Worm (Caenorhabditis elegans) whole organism, late embryonic: Measurements from ENCODE around the gene Y54F10AM.6.

Experiments
- C08G9.2 ChIP-seq: sonication (generic microtip); optimal IDR thresholded peaks from 2 replicates; lab custom pipeline; 2016; ENCODE audit warnings: mild to moderate bottlenecking, missing genetic modification characterization, moderate library complexity, missing compliant biosample characterization
- K09A11.1 ChIP-seq: sonication (generic microtip); optimal IDR thresholded peaks from 2 replicates; lab custom pipeline; 2017; ENCODE audit warnings: antibody characterized with exemption, mild to moderate bottlenecking, missing genetic modification characterization, missing compliant biosample characterization; ENCODE audit not compliant: insufficient read depth
- T23F11.4 ChIP-seq: fragments of 200-800 bp; sonication (Bioruptor generic); optimal IDR thresholded peaks from 2 replicates; lab custom pipeline; 2018; ENCODE audit warnings: mild to moderate bottlenecking, missing genetic modification characterization, missing compliant biosample characterization
- ama-1 ChIP-seq: fragments of 150-350 bp; optimal IDR thresholded peaks from 2 replicates; lab custom pipeline; 2014
- ceh-18 ChIP-seq: sonication (generic microtip); optimal IDR thresholded peaks from 2 replicates; lab custom pipeline; 2016; ENCODE audit warnings: missing genetic modification characterization, missing compliant biosample characterization
- ceh-2 ChIP-seq: sonication (generic microtip); optimal IDR thresholded peaks from 2 replicates; lab custom pipeline; 2016; ENCODE audit warnings: missing genotype, missing genetic modification characterization, missing compliant biosample characterization
- ceh-22 ChIP-seq: sonication (generic microtip); optimal IDR thresholded peaks from 2 replicates; lab custom pipeline; 2017; ENCODE audit warnings: missing biosample characterization, missing genetic modification characterization
- ceh-24 ChIP-seq: sonication (generic microtip); optimal IDR thresholded peaks from 2 replicates; lab custom pipeline; 2016; ENCODE audit warnings: mild to moderate bottlenecking, missing genetic modification characterization, missing compliant biosample characterization
- ceh-31 ChIP-seq: sonication (generic microtip); optimal IDR thresholded peaks from 2 replicates; lab custom pipeline; 2016; ENCODE audit warnings: missing genetic modification characterization, missing compliant biosample characterization
- ceh-34 ChIP-seq: sonication (generic microtip); optimal IDR thresholded peaks from 2 replicates; lab custom pipeline; 2016; ENCODE audit warnings: mild to moderate bottlenecking, missing genetic modification characterization, missing compliant biosample characterization
- ceh-45 ChIP-seq: fragments of 200-800 bp; sonication (Bioruptor generic); IDR thresholded peaks from 2 replicates; pipeline ENCODE4 v1.3.6; 2022; ENCODE audit warnings: missing genetic modification reagents, missing genetic modification characterization, missing compliant biosample characterization
- ceh-48 ChIP-seq: sonication (generic microtip); optimal IDR thresholded peaks from 2 replicates; lab custom pipeline; 2016; ENCODE audit warnings: missing genetic modification characterization, inconsistent platforms, missing compliant biosample characterization
- ceh-6 ChIP-seq: fragments of 200-800 bp; sonication (Bioruptor generic); optimal IDR thresholded peaks from 2 replicates; lab custom pipeline; 2018; ENCODE audit warnings: mild to moderate bottlenecking, missing genetic modification characterization, missing compliant biosample characterization
- dve-1 ChIP-seq: sonication (generic microtip); optimal IDR thresholded peaks from 2 replicates; lab custom pipeline; 2017; ENCODE audit warnings: antibody characterized with exemption, mild to moderate bottlenecking, missing genetic modification characterization, missing compliant biosample characterization
- elt-2 ChIP-seq: sonication (generic microtip); optimal IDR thresholded peaks from 2 replicates; lab custom pipeline; 2016; ENCODE audit warnings: missing genetic modification reagents, missing genetic modification characterization, missing compliant biosample characterization
- elt-4 ChIP-seq: sonication (generic microtip); optimal IDR thresholded peaks from 2 replicates; lab custom pipeline; 2016; ENCODE audit warnings: missing genetic modification characterization, missing compliant biosample characterization
- fax-1 ChIP-seq: sonication (generic microtip); optimal IDR thresholded peaks from 2 replicates; lab custom pipeline; 2016; ENCODE audit warnings: missing genotype, missing genetic modification characterization, missing compliant biosample characterization
- fkh-10 ChIP-seq: fragments of 150-350 bp; optimal IDR thresholded peaks from 2 replicates; lab custom pipeline; 2014; ENCODE audit warnings: missing biosample characterization, missing genetic modification reagents, missing genetic modification characterization
- fkh-6 ChIP-seq: sonication (generic microtip); optimal IDR thresholded peaks from 2 replicates; lab custom pipeline; 2016; ENCODE audit warnings: missing genetic modification characterization, missing compliant biosample characterization
- hlh-30 ChIP-seq: sonication (generic microtip); optimal IDR thresholded peaks from 2 replicates; lab custom pipeline; 2017; ENCODE audit warnings: antibody characterized with exemption, missing genetic modification characterization, missing compliant biosample characterization; ENCODE audit not compliant: insufficient read depth
- hlh-6 ChIP-seq: sonication (generic microtip); optimal IDR thresholded peaks from 2 replicates; lab custom pipeline; 2016; ENCODE audit warnings: missing genotype, missing genetic modification characterization, missing compliant biosample characterization
- lim-6 ChIP-seq: sonication (generic microtip); optimal IDR thresholded peaks from 2 replicates; lab custom pipeline; 2016; ENCODE audit warnings: missing genetic modification characterization, missing compliant biosample characterization
- mec-3 ChIP-seq: sonication (generic microtip); optimal IDR thresholded peaks from 2 replicates; lab custom pipeline; 2016; ENCODE audit warnings: borderline replicate concordance, missing genetic modification characterization, missing compliant biosample characterization
- nfya-1 ChIP-seq: sonication (generic microtip); optimal IDR thresholded peaks from 2 replicates; lab custom pipeline; 2017; ENCODE audit warnings: missing genetic modification characterization, mild to moderate bottlenecking, missing compliant biosample characterization, antibody characterized with exemption, moderate library complexity
- nhr-232 ChIP-seq: sonication (generic microtip); optimal IDR thresholded peaks from 2 replicates; lab custom pipeline; 2016; ENCODE audit warnings: missing genetic modification characterization, missing compliant biosample characterization
- npax-4 ChIP-seq: sonication (generic microtip); optimal IDR thresholded peaks from 2 replicates; lab custom pipeline; 2016; ENCODE audit warnings: missing genetic modification characterization, missing compliant biosample characterization
- odd-2 ChIP-seq: sonication (generic microtip); optimal IDR thresholded peaks from 2 replicates; lab custom pipeline; 2017; ENCODE audit warnings: antibody characterized with exemption, mild to moderate bottlenecking, missing genetic modification characterization, missing compliant biosample characterization
- pat-9 ChIP-seq: fragments of 200-800 bp; sonication (Bioruptor generic); optimal IDR thresholded peaks from 2 replicates; lab custom pipeline; 2018; ENCODE audit warnings: mild to moderate bottlenecking, missing genetic modification characterization, moderate library complexity, missing compliant biosample characterization
- pax-1 ChIP-seq: fragments of 150-350 bp; optimal IDR thresholded peaks from 2 replicates; lab custom pipeline; 2014; ENCODE audit warnings: missing biosample characterization, missing genetic modification characterization
- pha-2 ChIP-seq: sonication (generic microtip); optimal IDR thresholded peaks from 2 replicates; lab custom pipeline; 2017; ENCODE audit warnings: mild to moderate bottlenecking, missing genetic modification characterization, missing compliant biosample characterization
- pha-4 ChIP-seq: fragments of 150-350 bp; optimal IDR thresholded peaks from 2 replicates; lab custom pipeline; 2018; ENCODE audit warnings: missing biosample characterization, missing genetic modification reagents, missing genetic modification characterization
- pqm-1 ChIP-seq: sonication (generic microtip); optimal IDR thresholded peaks from 2 replicates; lab custom pipeline; 2016; ENCODE audit warnings: missing genetic modification characterization, missing compliant biosample characterization
- pros-1 ChIP-seq: fragments of 150-350 bp; optimal IDR thresholded peaks from 2 replicates; lab custom pipeline; 2014; ENCODE audit warnings: missing biosample characterization, missing genetic modification reagents, missing genetic modification characterization
- ref-2 ChIP-seq: sonication (generic microtip); optimal IDR thresholded peaks from 2 replicates; lab custom pipeline; 2016; ENCODE audit warnings: missing genetic modification characterization, missing compliant biosample characterization
- sdc-2 ChIP-seq: sonication (generic microtip); optimal IDR thresholded peaks from 2 replicates; lab custom pipeline; 2016; ENCODE audit warnings: missing genotype, missing genetic modification characterization, missing compliant biosample characterization
- sox-2 ChIP-seq: fragments of 200-800 bp; sonication (Bioruptor generic); IDR thresholded peaks from 2 replicates; pipeline ENCODE4 v1.3.6; 2022; ENCODE audit warnings: missing genetic modification reagents, missing genetic modification characterization, missing compliant biosample characterization
- syd-9 ChIP-seq: sonication (generic microtip); optimal IDR thresholded peaks from 2 replicates; lab custom pipeline; 2016; ENCODE audit warnings: mild to moderate bottlenecking, missing genetic modification characterization, moderate library complexity, missing compliant biosample characterization
- tbx-2 ChIP-seq: sonication (generic microtip); optimal IDR thresholded peaks from 2 replicates; lab custom pipeline; 2016; ENCODE audit warnings: missing genetic modification characterization, missing compliant biosample characterization
- tbx-7 ChIP-seq: sonication (generic microtip); optimal IDR thresholded peaks from 2 replicates; lab custom pipeline; 2016; ENCODE audit warnings: missing genotype, missing genetic modification characterization, missing compliant biosample characterization
- unc-42 ChIP-seq: sonication (generic microtip); optimal IDR thresholded peaks from 2 replicates; lab custom pipeline; 2016; ENCODE audit warnings: missing genotype, missing genetic modification characterization, missing compliant biosample characterization
- unc-86 ChIP-seq: sonication (generic microtip); optimal IDR thresholded peaks from 2 replicates; lab custom pipeline; 2016; ENCODE audit warnings: missing genetic modification characterization, missing compliant biosample characterization

Y54F10AM.6 gene

ce11 chrIII:2508518-2508917 lies at the start of gene Y54F10AM.6:
Gene Y54F10AM.6, plus strand, starts transcription at chrIII:2508818.
- no peak for TF ChIP-seq pat-9 (tag; lab: Kevin White, UChicago)
- TF ChIP-seq pros-1 = no peak
- TF ChIP-seq fkh-6 = no peak
- no peak for TF ChIP-seq ceh-2 (tag; lab: Kevin White, UChicago)
- no peak for TF ChIP-seq pha-2
- TF ChIP-seq tbx-7 (tag; lab: Kevin White, UChicago) = no peak
- TF ChIP-seq fkh-10 (GFP tag; lab: Kevin White, UChicago) = no peak
- no peak for TF ChIP-seq ceh-31 (tag; lab: Kevin White, UChicago)
- TF ChIP-seq pax-1 = no peak
- TF ChIP-seq nfya-1 (tag; lab: Kevin White, UChicago) = no peak
- no peak for TF ChIP-seq hlh-6 (tag; lab: Kevin White, UChicago)
- no peak for TF ChIP-seq ceh-24 (tag; lab: Kevin White, UChicago)
- TF ChIP-seq ref-2 (tag; lab: Kevin White, UChicago) = no peak
- TF ChIP-seq unc-86 (tag; lab: Kevin White, UChicago) = no peak
- TF ChIP-seq lim-6 = no peak
- TF ChIP-seq ceh-45 (GFP tag; lab: Robert Waterston, UW) = no peak
- no peak for TF ChIP-seq ceh-48
- TF ChIP-seq ceh-22 = no peak
- TF ChIP-seq ceh-18 = no peak
- no peak for TF ChIP-seq nhr-232 (tag; lab: Kevin White, UChicago)

- TF ChIP-seq npax-4 (tag; lab: Kevin White, UChicago) (no peak), C08G9.2 (tag; lab: Kevin White, UChicago) (no peak), pros-1 (no peak), unc-42 (tag; lab: Kevin White, UChicago) (no peak)
Measured at ce11 chrIII:2468202-2468601, 40.4 kb upstream of the Y54F10AM.6 start, which contains the start of the genes E02H9.9 and E02H9.1. Gene E02H9.9, minus strand, starts transcription at chrIII:2468302. Gene E02H9.1, plus strand, starts transcription at chrIII:2468486.

DNA sequence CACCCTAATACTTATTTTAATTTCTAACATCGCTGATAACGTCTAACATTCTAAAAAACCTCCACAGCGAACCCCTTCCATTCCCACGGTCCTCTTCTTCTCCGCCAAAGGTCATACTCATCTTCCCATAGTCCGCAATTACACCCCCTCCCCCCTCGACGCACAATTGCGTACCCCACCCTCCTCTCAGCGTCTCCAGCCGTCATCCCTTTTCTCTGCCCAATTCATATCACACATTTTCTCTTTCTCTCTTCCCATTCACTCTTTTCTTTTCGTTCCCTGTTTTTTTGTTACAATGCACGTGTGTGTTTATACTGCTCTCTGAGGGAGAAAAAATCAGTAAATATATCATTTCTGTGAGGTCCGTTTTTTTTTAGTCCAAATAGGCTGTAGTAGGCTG lies 36.8 kb upstream of the Y54F10AM.6 start:
- TF ChIP-seq npax-4 (tag; lab: Kevin White, UChicago) (no peak), odd-2 (no peak), T23F11.4 (GFP tag; lab: Kevin White, UChicago) (no peak), nfya-1 (tag; lab: Kevin White, UChicago) (peak; percentile 71), elt-2 (peak; percentile 29), pha-4 (tag; lab: Kevin White, UChicago) (no peak), mec-3 (no peak), hlh-30 (peak; percentile 61), ceh-48 (no peak), dve-1 (tag; lab: Kevin White, UChicago) (peak; percentile 2), ceh-6 (GFP tag; lab: Kevin White, UChicago) (no peak), sox-2 (GFP tag; lab: Robert Waterston, UW) (no peak; the same call in 1 of the 2 replicates), tbx-2 (tag; lab: Kevin White, UChicago) (peak; percentile 7), C08G9.2 (tag; lab: Kevin White, UChicago) (no peak), ceh-22 (no peak), ama-1 (no peak), K09A11.1 (tag; lab: Kevin White, UChicago) (no peak), tbx-7 (tag; lab: Kevin White, UChicago) (no peak)

ce11 chrIII:2473554-2473953 lies 35.1 kb upstream of the Y54F10AM.6 start, which contains the start of gene smg-6:
Gene smg-6, plus strand, starts transcription at chrIII:2473854.
- no peak for TF ChIP-seq elt-4
- TF ChIP-seq ceh-24 (tag; lab: Kevin White, UChicago) = no peak
- TF ChIP-seq odd-2 = no peak
- no peak for TF ChIP-seq hlh-30
- TF ChIP-seq ceh-45 (GFP tag; lab: Robert Waterston, UW) = no peak
- TF ChIP-seq K09A11.1 (tag; lab: Kevin White, UChicago) = no peak
- TF ChIP-seq fkh-6 = no peak
- no peak for TF ChIP-seq fax-1 (tag; lab: Kevin White, UChicago)
- no peak for TF ChIP-seq C08G9.2 (tag; lab: Kevin White, UChicago)
- no peak for TF ChIP-seq tbx-2 (tag; lab: Kevin White, UChicago)
- TF ChIP-seq sox-2 (GFP tag; lab: Robert Waterston, UW) = no peak
- TF ChIP-seq mec-3 = no peak
- no peak for TF ChIP-seq pqm-1 (tag; lab: Kevin White, UChicago)
- TF ChIP-seq sdc-2 (tag; lab: Kevin White, UChicago) = no peak
- no peak for TF ChIP-seq syd-9 (tag; lab: Kevin White, UChicago)
- no peak for TF ChIP-seq elt-2
- TF ChIP-seq ceh-34 (tag; lab: Kevin White, UChicago) = no peak
- TF ChIP-seq ama-1 = no peak
- no peak for TF ChIP-seq lim-6
